Fruit fly (Drosophila melanogaster): ENCODE data around the gene rn.
A peak's percentile ranks its signal among the peaks of the same experiment; 100 is the strongest.

rn gene

DNA sequence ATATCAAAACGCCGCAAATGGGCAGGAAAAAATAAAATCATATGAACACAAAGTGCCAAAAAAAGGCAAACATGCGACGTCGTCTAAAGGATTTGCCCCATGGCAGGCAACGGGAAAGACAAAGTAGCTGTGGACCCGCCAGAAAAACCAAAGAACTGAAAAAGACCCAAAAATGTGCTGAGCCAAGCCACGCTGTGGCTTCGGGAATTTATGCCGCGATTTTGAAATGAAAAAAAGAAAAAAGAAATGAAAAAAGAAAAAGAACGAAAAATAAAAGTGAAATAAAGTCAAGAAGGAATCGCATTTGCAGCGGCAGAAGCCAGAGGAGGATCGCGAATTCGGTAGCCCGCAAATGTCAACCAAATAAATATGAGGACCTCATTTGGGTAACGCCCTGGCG lies 13.1 kb upstream of the rn start:
- no peak for TF ChIP-seq Crg-1 (GFP tag; optimal IDR thresholded peaks at IDR 0.05)
- no peak for TF ChIP-seq Clk (GFP tag; optimal IDR thresholded peaks at IDR 0.05)
- no peak for TF ChIP-seq CG5204 (GFP tag; optimal IDR thresholded peaks at IDR 0.05)
- TF ChIP-seq CG7045 (GFP tag; optimal IDR thresholded peaks at IDR 0.05), result no peak
- TF ChIP-seq CG7101 (tag; optimal IDR thresholded peaks at IDR 0.05), result no peak
- TF ChIP-seq ovo (GFP tag; optimal IDR thresholded peaks at IDR 0.05), result no peak
- TF ChIP-seq CG1620 (GFP tag; optimal IDR thresholded peaks at IDR 0.05), result no peak

dm6 chr3R:7317107-7317506 lies 7.7 kb upstream of the rn start, which contains the start of gene CG10029:
CG10029 (minus strand) TSS chr3R:7317207.
- no peak for TF ChIP-seq Hr96 (GFP tag; optimal IDR thresholded peaks at IDR 0.05)
- no peak for TF ChIP-seq CG1620 (GFP tag; optimal IDR thresholded peaks at IDR 0.05)
- peak; percentile 26 for TF ChIP-seq kay (GFP tag; ENCODE audit: borderline replicate concordance)
- TF ChIP-seq toe (GFP tag; optimal IDR thresholded peaks at IDR 0.05), result no peak

DNA sequence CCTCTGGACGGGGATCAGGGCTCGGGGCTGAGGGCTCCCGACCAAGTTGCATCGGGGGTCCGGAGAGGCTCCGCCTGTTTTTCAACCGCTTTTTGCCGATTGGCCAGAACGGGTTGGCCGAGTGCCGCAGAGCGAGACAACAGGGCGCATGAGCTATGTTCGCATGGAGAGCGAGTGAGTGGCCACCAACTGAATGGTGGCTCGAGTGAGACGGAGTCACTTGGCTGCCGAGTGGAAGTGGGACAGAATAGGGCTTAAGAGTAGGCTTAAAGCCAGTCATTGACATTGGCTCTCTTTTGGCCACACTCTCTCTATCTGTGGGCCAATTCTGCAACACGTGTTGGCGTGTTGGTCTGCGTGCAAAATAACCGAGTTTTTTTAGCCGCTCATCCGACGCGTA lies 3.6 kb upstream of the rn start:
- TF ChIP-seq CG7045 (GFP tag; optimal IDR thresholded peaks at IDR 0.05) (no peak), pad (GFP tag; optimal IDR thresholded peaks at IDR 0.05) (no peak), CG12768 (GFP tag; optimal IDR thresholded peaks at IDR 0.05) (no peak), ovo (GFP tag; optimal IDR thresholded peaks at IDR 0.05) (no peak), Mnt (GFP tag; optimal IDR thresholded peaks at IDR 0.05) (no peak), cnc (optimal IDR thresholded peaks at IDR 0.05) (no peak), Clk (GFP tag; optimal IDR thresholded peaks at IDR 0.05) (no peak), Crg-1 (GFP tag; optimal IDR thresholded peaks at IDR 0.05) (no peak), kay (GFP tag; ENCODE audit: borderline replicate concordance) (no peak), Hr96 (GFP tag; optimal IDR thresholded peaks at IDR 0.05) (no peak), CG33017 (tag; optimal IDR thresholded peaks at IDR 0.05) (no peak), CG5204 (GFP tag; optimal IDR thresholded peaks at IDR 0.05) (no peak)

DNA sequence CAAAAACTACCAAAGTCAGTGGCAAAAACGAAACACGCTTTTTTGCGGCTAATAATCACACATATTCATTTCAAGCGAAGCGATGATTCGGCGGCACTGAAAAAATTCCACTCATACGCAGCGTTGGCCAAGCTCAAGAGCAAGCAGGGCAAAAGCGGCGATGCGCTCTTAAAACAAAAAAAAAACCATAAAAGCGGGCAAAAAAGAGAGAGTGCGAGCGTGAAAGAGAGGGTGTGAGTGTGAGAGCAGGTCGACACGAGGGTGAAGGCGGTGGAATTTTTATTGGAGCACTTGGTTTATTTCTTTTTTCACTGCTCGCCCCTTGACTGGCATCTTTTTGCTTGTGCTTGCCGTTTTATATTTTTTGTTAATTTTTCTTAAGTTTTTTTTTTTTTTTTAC lies 1.1 kb upstream of the rn start:
- TF ChIP-seq CG14711 (tag; optimal IDR thresholded peaks at IDR 0.05) (no peak), kay (GFP tag; ENCODE audit: borderline replicate concordance) (peak; percentile 18)

DNA sequence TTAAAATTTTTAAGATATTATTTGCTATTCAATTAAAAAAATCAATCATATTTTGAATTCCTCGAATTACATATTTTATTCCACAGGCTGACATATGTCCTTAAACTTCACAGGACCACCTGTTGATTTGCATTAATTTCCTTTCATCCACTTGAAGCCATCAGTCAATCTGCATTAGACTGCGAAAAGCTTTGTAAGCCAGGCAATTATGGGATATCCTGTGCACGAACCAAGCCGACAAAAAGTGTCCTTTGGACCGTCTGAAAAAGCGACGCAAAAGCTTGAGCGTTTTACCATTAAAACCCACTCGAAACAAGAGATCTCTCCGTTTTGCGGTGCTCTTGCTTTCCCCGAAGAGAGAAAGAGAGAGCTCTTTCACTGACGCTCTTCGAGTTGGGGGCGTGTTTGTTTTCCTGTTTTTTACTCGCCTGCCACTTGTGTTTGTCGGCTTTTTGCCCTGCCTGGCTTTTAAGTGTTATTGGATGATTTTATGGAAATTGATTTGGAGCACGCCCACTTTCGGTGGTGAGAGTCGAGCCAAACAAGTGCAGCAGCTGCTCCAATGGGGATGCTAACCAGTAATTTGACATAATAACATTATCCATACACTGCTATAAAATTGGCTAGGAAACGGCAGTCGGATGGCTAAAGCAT lies 2.8 kb downstream of the rn start:
- TF ChIP-seq tj (GFP tag; optimal IDR thresholded peaks at IDR 0.05), result no peak
- no peak for TF ChIP-seq ovo (GFP tag; optimal IDR thresholded peaks at IDR 0.05)
- TF ChIP-seq kay (GFP tag; ENCODE audit: borderline replicate concordance), result no peak
- no peak for TF ChIP-seq CG12768 (GFP tag; optimal IDR thresholded peaks at IDR 0.05)
- TF ChIP-seq CG5204 (GFP tag; optimal IDR thresholded peaks at IDR 0.05), result no peak
- no peak for TF ChIP-seq cic (GFP tag; optimal IDR thresholded peaks at IDR 0.05)
- TF ChIP-seq CG1620 (GFP tag; optimal IDR thresholded peaks at IDR 0.05), result no peak
- TF ChIP-seq Crg-1 (GFP tag; optimal IDR thresholded peaks at IDR 0.05), result no peak
- TF ChIP-seq bab1 (GFP tag; optimal IDR thresholded peaks at IDR 0.05), result no peak
- no peak for TF ChIP-seq CG7101 (tag; optimal IDR thresholded peaks at IDR 0.05)
- no peak for TF ChIP-seq toe (GFP tag; optimal IDR thresholded peaks at IDR 0.05)
- no peak for TF ChIP-seq CG11617 (GFP tag; optimal IDR thresholded peaks at IDR 0.05)
- no peak for TF ChIP-seq CG7045 (GFP tag; optimal IDR thresholded peaks at IDR 0.05)
- TF ChIP-seq Mnt (GFP tag; optimal IDR thresholded peaks at IDR 0.05), result no peak
- TF ChIP-seq pad (GFP tag; optimal IDR thresholded peaks at IDR 0.05), result no peak
- TF ChIP-seq cnc (optimal IDR thresholded peaks at IDR 0.05), result no peak
- no peak for TF ChIP-seq Hr96 (GFP tag; optimal IDR thresholded peaks at IDR 0.05)

DNA sequence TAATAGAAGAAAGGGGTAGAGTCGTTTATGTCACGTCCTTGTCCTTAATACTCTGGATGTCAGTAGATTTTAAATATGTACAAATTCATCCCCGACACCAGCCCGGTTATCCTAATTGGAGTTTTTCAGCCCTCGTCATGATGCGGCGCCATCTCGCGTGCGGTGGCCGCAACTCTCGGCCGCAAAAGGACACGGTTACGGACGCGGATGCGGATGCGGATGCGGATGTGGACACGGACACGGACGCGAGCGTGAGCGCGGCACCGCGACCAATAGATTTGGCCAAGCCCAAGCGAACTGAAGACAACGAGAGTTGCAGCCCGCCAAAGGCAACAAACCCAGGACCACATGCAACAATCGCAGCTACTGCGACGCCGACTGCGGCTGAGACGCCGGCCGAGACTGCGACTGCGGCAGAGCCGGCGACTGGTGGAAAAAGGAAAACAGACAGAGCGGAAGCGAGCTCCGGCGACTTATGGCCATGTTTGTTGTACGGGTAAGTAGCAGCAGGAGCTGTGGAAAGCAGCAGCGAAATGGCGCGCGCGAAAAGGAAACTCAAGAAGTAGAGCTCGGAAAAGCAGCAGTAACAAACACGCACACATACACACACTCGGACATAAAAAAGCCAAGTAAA lies 4.9 kb downstream of the rn start, which contains the start of gene CG42544:
TSS of gene CG42544 (plus strand) at position 138 of the 634 bp plus-strand sequence.
- no peak for TF ChIP-seq CG33017 (tag; optimal IDR thresholded peaks at IDR 0.05)
- no peak for TF ChIP-seq pad (GFP tag; optimal IDR thresholded peaks at IDR 0.05)
- TF ChIP-seq CG12768 (GFP tag; optimal IDR thresholded peaks at IDR 0.05), result no peak
- no peak for TF ChIP-seq CG1620 (GFP tag; optimal IDR thresholded peaks at IDR 0.05)
- no peak for TF ChIP-seq CG7045 (GFP tag; optimal IDR thresholded peaks at IDR 0.05)
- no peak for TF ChIP-seq Mnt (GFP tag; optimal IDR thresholded peaks at IDR 0.05)
- no peak for TF ChIP-seq kay (GFP tag; ENCODE audit: borderline replicate concordance)
- no peak for TF ChIP-seq toe (GFP tag; optimal IDR thresholded peaks at IDR 0.05)
- no peak for TF ChIP-seq CG11617 (GFP tag; optimal IDR thresholded peaks at IDR 0.05)
- TF ChIP-seq tj (GFP tag; optimal IDR thresholded peaks at IDR 0.05), result no peak
- TF ChIP-seq cic (GFP tag; optimal IDR thresholded peaks at IDR 0.05), result no peak

DNA sequence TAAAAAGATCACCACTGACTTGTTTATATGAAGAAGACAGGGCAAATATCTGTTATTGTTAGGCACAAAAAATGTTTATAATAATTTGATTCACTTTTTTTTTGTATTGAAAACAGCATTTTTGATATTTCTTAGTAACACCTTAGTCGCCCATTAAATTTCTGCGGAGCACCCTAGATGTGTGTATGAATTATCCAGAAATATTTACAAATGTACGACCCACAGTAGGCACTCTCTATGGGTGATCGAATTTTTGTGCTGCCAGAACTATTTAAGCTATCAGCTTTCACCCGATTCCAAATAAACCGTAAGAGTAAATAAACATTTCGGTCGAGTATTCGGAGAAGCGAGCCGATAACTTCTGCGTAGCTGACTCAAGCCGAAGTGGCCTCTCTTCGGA lies 23.8 kb downstream of the rn start, which contains the start of gene RacGAP84C:
TSS of gene RacGAP84C (plus strand) at position 301 of the 400 bp plus-strand sequence.
- TF ChIP-seq Crg-1 (GFP tag; optimal IDR thresholded peaks at IDR 0.05) (no peak), CG12768 (GFP tag; optimal IDR thresholded peaks at IDR 0.05) (no peak), Mnt (GFP tag; optimal IDR thresholded peaks at IDR 0.05) (no peak)
